Fruit fly (Drosophila melanogaster): ENCODE measurements around the gene CG42371.

Gene CG42371

DNA sequence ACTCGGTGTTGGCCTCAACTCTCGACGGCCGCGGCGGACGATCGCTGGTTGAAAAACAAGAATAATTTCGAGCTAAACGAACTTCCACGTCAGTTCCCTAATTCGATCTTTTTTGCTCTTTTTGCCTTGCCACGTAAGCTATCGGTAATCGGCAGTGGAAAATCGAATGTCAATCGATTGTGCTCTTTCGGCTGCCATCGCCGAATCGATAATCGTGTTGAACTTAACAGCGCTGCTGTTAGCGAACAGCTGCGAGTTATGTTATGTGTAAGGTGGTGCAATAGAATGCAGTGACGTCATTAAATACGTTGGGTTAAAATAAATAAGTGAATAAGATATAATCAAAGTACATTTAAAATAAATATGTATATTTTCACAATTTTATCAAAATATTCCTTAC, 19.7 kb upstream of the CG42371 start, which contains the start of gene Sec24CD (continued):
- TF ChIP-seq ab (GFP tag; optimal IDR thresholded peaks at IDR 0.05) (no peak), CG7928 (GFP tag; optimal IDR thresholded peaks at IDR 0.05) (no peak), Ssrp (tag; optimal IDR thresholded peaks at IDR 0.05) (no peak), CG30431 (GFP tag; optimal IDR thresholded peaks at IDR 0.05) (no peak), twi (tag; optimal IDR thresholded peaks at IDR 0.05) (no peak), ac (GFP tag; optimal IDR thresholded peaks at IDR 0.05) (no peak), CG3838 (GFP tag; optimal IDR thresholded peaks at IDR 0.05) (no peak), CG33213 (GFP tag; optimal IDR thresholded peaks at IDR 0.05) (peak; percentile 0), slou (GFP tag; optimal IDR thresholded peaks at IDR 0.05) (no peak), CG11723 (GFP tag; optimal IDR thresholded peaks at IDR 0.05) (no peak), Mes4 (GFP tag; optimal IDR thresholded peaks at IDR 0.05) (no peak), HLH3B (GFP tag; IDR thresholded peaks at IDR 0.05) (no peak), CG31441 (GFP tag; IDR thresholded peaks at IDR 0.05) (no peak), crc (GFP tag; optimal IDR thresholded peaks at IDR 0.05) (no peak), CG1529 (GFP tag; optimal IDR thresholded peaks at IDR 0.05) (no peak), ftz-f1 (GFP tag; optimal IDR thresholded peaks at IDR 0.05) (no peak), nerfin-1 (tag; optimal IDR thresholded peaks at IDR 0.05) (no peak), CG30020 (tag; optimal IDR thresholded peaks at IDR 0.05) (no peak), CG6791 (GFP tag; IDR thresholded peaks at IDR 0.05; ENCODE audit: partially characterized antibody) (peak; percentile 96), ranshi (GFP tag; IDR thresholded peaks at IDR 0.05) (no peak), maf-S (GFP tag; optimal IDR thresholded peaks at IDR 0.05) (no peak), disco-r (GFP tag; optimal IDR thresholded peaks at IDR 0.05) (no peak), sim (GFP tag; IDR thresholded peaks at IDR 0.05) (no peak), Sry-δ (GFP tag; optimal IDR thresholded peaks at IDR 0.05) (peak; percentile 74), phol (tag; optimal IDR thresholded peaks at IDR 0.05) (no peak), CG2120 (GFP tag; optimal IDR thresholded peaks at IDR 0.05) (peak; percentile 6), tna (GFP tag; IDR thresholded peaks at IDR 0.05; ENCODE audit: partially characterized antibody) (peak; percentile 97), HLH4C (GFP tag; IDR thresholded peaks at IDR 0.05; ENCODE audit: partially characterized antibody) (peak; percentile 99), zfh1 (GFP tag; IDR thresholded peaks at IDR 0.05) (no peak), insv (GFP tag; optimal IDR thresholded peaks at IDR 0.05) (no peak), CG34224 (GFP tag; IDR thresholded peaks at IDR 0.05; ENCODE audit: partially characterized antibody) (peak; percentile 98), Rx (GFP tag; IDR thresholded peaks at IDR 0.05) (no peak), chif (GFP tag; optimal IDR thresholded peaks at IDR 0.05) (no peak), CG15696 (tag; optimal IDR thresholded peaks at IDR 0.05) (no peak), gro (GFP tag; optimal IDR thresholded peaks at IDR 0.05) (no peak), usp (GFP tag; optimal IDR thresholded peaks at IDR 0.05) (no peak), CG1792 (GFP tag; optimal IDR thresholded peaks at IDR 0.05) (no peak), lola (GFP tag; optimal IDR thresholded peaks at IDR 0.05) (no peak), CG13624 (GFP tag; optimal IDR thresholded peaks at IDR 0.05) (no peak), CG2199 (GFP tag; IDR thresholded peaks at IDR 0.05) (no peak), Neu2 (GFP tag; optimal IDR thresholded peaks at IDR 0.05; ENCODE audit: borderline replicate concordance) (no peak), ara (GFP tag; IDR thresholded peaks at IDR 0.05) (no peak), ci (GFP tag; IDR thresholded peaks at IDR 0.05) (peak; percentile 60; the same call in 1 of the 3 replicates), luna (GFP tag; optimal IDR thresholded peaks at IDR 0.05) (no peak), Lhr (GFP tag; optimal IDR thresholded peaks at IDR 0.05) (no peak), Nf-YB (GFP tag; optimal IDR thresholded peaks at IDR 0.05) (no peak), fd3F (GFP tag; optimal IDR thresholded peaks at IDR 0.05) (no peak), tup (GFP tag; optimal IDR thresholded peaks at IDR 0.05) (no peak), gsb-n (tag; optimal IDR thresholded peaks at IDR 0.05) (no peak), Fer3 (tag; optimal IDR thresholded peaks at IDR 0.05) (no peak), CG13287 (GFP tag; IDR thresholded peaks at IDR 0.05; ENCODE audit: partially characterized antibody) (peak; percentile 97), Nf-YC (tag; optimal IDR thresholded peaks at IDR 0.05) (no peak)

All from whole organism, embryonic.